Fruit fly (Drosophila melanogaster) whole organism, embryonic: ENCODE data around the gene Src64B.

Experiments
- B-H2 ChIP-seq: fragments of 200-800 bp; sonication (Bioruptor generic); optimal IDR thresholded peaks from 2 replicates; lab custom pipeline; 2018; ENCODE audit warnings: missing biosample characterization, mild to moderate bottlenecking, missing genetic modification characterization
- Bgb ChIP-seq: fragments of 200-800 bp; sonication (Bioruptor generic); IDR thresholded peaks from 2 replicates; pipeline ENCODE4 v1.3.6; 2022; ENCODE audit warnings: missing biosample characterization, missing genetic modification characterization; ENCODE audit not compliant: partially characterized antibody
- CG10209 ChIP-seq: fragments of 200-800 bp; sonication (Bioruptor generic); optimal IDR thresholded peaks from 3 replicates; lab custom pipeline; 2017; ENCODE audit warnings: missing biosample characterization, mild to moderate bottlenecking, missing genetic modification characterization, missing genetic modification reagents
- CG1024 ChIP-seq: fragments of 200-800 bp; sonication (Bioruptor generic); IDR thresholded peaks from 2 replicates; pipeline ENCODE4 v1.3.6; 2022; ENCODE audit warnings: missing biosample characterization, missing genetic modification characterization
- CG10267 ChIP-seq: fragments of 200-800 bp; sonication (Bioruptor generic); optimal IDR thresholded peaks from 2 replicates; lab custom pipeline; 2018; ENCODE audit warnings: missing biosample characterization, mild to moderate bottlenecking, missing genetic modification characterization, moderate library complexity
- CG12659 ChIP-seq: fragments of 200-800 bp; sonication (Bioruptor generic); optimal IDR thresholded peaks from 3 replicates; lab custom pipeline; 2017; ENCODE audit warnings: mild to moderate bottlenecking, missing biosample characterization, missing genetic modification reagents, missing genetic modification characterization
- CG15011 ChIP-seq: fragments of 200-800 bp; sonication (Bioruptor generic); optimal IDR thresholded peaks from 3 replicates; lab custom pipeline; 2018; ENCODE audit warnings: missing biosample characterization, mild to moderate bottlenecking, missing genetic modification characterization
- CG15073 ChIP-seq: fragments of 200-800 bp; sonication (Bioruptor generic); optimal IDR thresholded peaks from 2 replicates; lab custom pipeline; 2016; ENCODE audit warnings: missing biosample characterization, missing genetic modification characterization
- CG2120 ChIP-seq: fragments of 200-800 bp; sonication (Bioruptor generic); optimal IDR thresholded peaks from 3 replicates; lab custom pipeline; 2016; ENCODE audit warnings: missing biosample characterization, missing genetic modification characterization
- CG31224 ChIP-seq: fragments of 200-800 bp; sonication (Bioruptor generic); IDR thresholded peaks from 2 replicates; pipeline ENCODE4 v1.3.6; 2022; ENCODE audit warnings: missing biosample characterization, missing genetic modification characterization
- CG4360 ChIP-seq: fragments of 200-800 bp; sonication (Bioruptor generic); IDR thresholded peaks from 2 replicates; pipeline ENCODE4 v1.3.6; 2022; ENCODE audit warnings: missing biosample characterization, missing genetic modification characterization
- CG7786 ChIP-seq: fragments of 200-800 bp; sonication (Bioruptor generic); optimal IDR thresholded peaks from 2 replicates; lab custom pipeline; 2016; ENCODE audit warnings: missing biosample characterization, missing genetic modification characterization
- CHES-1-like ChIP-seq: fragments of 200-800 bp; sonication (Bioruptor generic); optimal IDR thresholded peaks from 2 replicates; lab custom pipeline; 2016; ENCODE audit warnings: missing biosample characterization, missing genetic modification characterization
- Chrac-16 ChIP-seq: fragments of 200-800 bp; sonication (Bioruptor generic); optimal IDR thresholded peaks from 3 replicates; lab custom pipeline; 2016; ENCODE audit warnings: missing biosample characterization, missing genetic modification characterization
- Deaf1 ChIP-seq: fragments of 200-800 bp; optimal IDR thresholded peaks from 3 replicates; lab custom pipeline; 2019; ENCODE audit warnings: missing biosample characterization, mild to moderate bottlenecking, missing genetic modification characterization, moderate library complexity
- Dref ChIP-seq: fragments of 200-800 bp; sonication (Bioruptor generic); IDR thresholded peaks from 2 replicates; pipeline ENCODE4 v1.3.6; 2022; ENCODE audit warnings: missing biosample characterization, missing genetic modification characterization
- Eip74EF ChIP-seq, 2 experiments: fragments of 200-800 bp in 1 of 2; fragments of >200 bp in 1 of 2; sonication (Bioruptor generic) in 1 of 2; optimal IDR thresholded peaks; 2 replicates each; lab custom pipeline; 2017 to 2019; ENCODE audit warnings: missing biosample characterization in 2 of 2, missing genetic modification characterization in 2 of 2, mild to moderate bottlenecking in 1 of 2, moderate library complexity in 1 of 2
- H15 ChIP-seq: fragments of 200-800 bp; sonication (Bioruptor generic); IDR thresholded peaks from 3 replicates; pipeline ENCODE4 v1.3.6; 2022; ENCODE audit warnings: missing biosample characterization, missing genetic modification characterization
- HLH3B ChIP-seq: fragments of 200-800 bp; sonication (Bioruptor generic); IDR thresholded peaks from 2 replicates; pipeline ENCODE4 v1.3.6; 2022; ENCODE audit warnings: missing biosample characterization, missing genetic modification characterization
- Hsf ChIP-seq: fragments of 200-800 bp; sonication (Bioruptor generic); optimal IDR thresholded peaks from 3 replicates; lab custom pipeline; 2016; ENCODE audit warnings: missing biosample characterization, missing genetic modification characterization
- MBD-R2 ChIP-seq: fragments of 200-800 bp; sonication (Bioruptor generic); IDR thresholded peaks from 2 replicates; pipeline ENCODE4 v1.3.6; 2022; ENCODE audit warnings: missing biosample characterization, missing genetic modification characterization
- Meics ChIP-seq: fragments of 200-800 bp; sonication (Bioruptor generic); optimal IDR thresholded peaks from 2 replicates; lab custom pipeline; 2017; ENCODE audit warnings: missing biosample characterization, mild to moderate bottlenecking, missing genetic modification characterization
- NC2α ChIP-seq: fragments of 200-800 bp; sonication (Bioruptor generic); optimal IDR thresholded peaks from 2 replicates; lab custom pipeline; 2016; ENCODE audit warnings: missing biosample characterization, missing genetic modification characterization
- NFAT ChIP-seq: fragments of 200-800 bp; sonication (Bioruptor generic); IDR thresholded peaks from 2 replicates; pipeline ENCODE4 v1.3.6; 2022; ENCODE audit warnings: missing biosample characterization, missing genetic modification characterization
- NfI ChIP-seq: fragments of 200-800 bp; sonication (Bioruptor generic); optimal IDR thresholded peaks from 3 replicates; lab custom pipeline; 2018; ENCODE audit warnings: missing biosample characterization, mild to moderate bottlenecking, missing genetic modification characterization, moderate library complexity
- Pdp1 ChIP-seq, 2 experiments: fragments of 200-800 bp; sonication (Bioruptor generic); optimal IDR thresholded peaks; 3 replicates each; lab custom pipeline; 2016; ENCODE audit warnings: missing biosample characterization in 2 of 2, missing genetic modification characterization in 2 of 2, mild to moderate bottlenecking in 1 of 2, moderate library complexity in 1 of 2
- Sox100B ChIP-seq: fragments of 200-800 bp; sonication (Bioruptor generic); optimal IDR thresholded peaks from 3 replicates; lab custom pipeline; 2018; ENCODE audit warnings: missing biosample characterization, mild to moderate bottlenecking, missing genetic modification characterization
- Sry-δ ChIP-seq: fragments of 200-800 bp; sonication (Bioruptor generic); optimal IDR thresholded peaks from 2 replicates; lab custom pipeline; 2016; ENCODE audit warnings: missing biosample characterization, missing genetic modification characterization
- ara ChIP-seq: fragments of 200-800 bp; sonication (Bioruptor generic); IDR thresholded peaks from 2 replicates; pipeline ENCODE4 v1.3.6; 2022; ENCODE audit warnings: missing biosample characterization, missing genetic modification characterization
- bbx ChIP-seq: fragments of 200-800 bp; sonication (Bioruptor generic); IDR thresholded peaks from 2 replicates; pipeline ENCODE4 v1.3.6; 2022; ENCODE audit warnings: missing biosample characterization, missing genetic modification characterization; ENCODE audit not compliant: partially characterized antibody
- bcd ChIP-seq: fragments of 200-800 bp; sonication (Bioruptor generic); optimal IDR thresholded peaks from 2 replicates; lab custom pipeline; 2017; ENCODE audit warnings: missing biosample characterization, mild to moderate bottlenecking, missing genetic modification characterization
- bsh ChIP-seq, 2 experiments: fragments of 200-800 bp; sonication (Bioruptor generic); optimal IDR thresholded peaks; 2 replicates each; lab custom pipeline; 2017 to 2018; ENCODE audit warnings: mild to moderate bottlenecking in 2 of 2, missing biosample characterization in 2 of 2, missing genetic modification characterization in 2 of 2, moderate library complexity in 1 of 2
- chn ChIP-seq: fragments of 200-800 bp; sonication (Bioruptor generic); optimal IDR thresholded peaks from 2 replicates; lab custom pipeline; 2016; ENCODE audit warnings: missing biosample characterization, missing genetic modification characterization
- crc ChIP-seq: fragments of 200-800 bp; sonication (Bioruptor generic); optimal IDR thresholded peaks from 2 replicates; lab custom pipeline; 2016; ENCODE audit warnings: missing biosample characterization, missing genetic modification characterization
- esg ChIP-seq: fragments of 200-800 bp; sonication (Bioruptor generic); conservative IDR thresholded peaks from 2 replicates; pipeline ENCODE4 v1.3.6; 2022; ENCODE audit warnings: missing biosample characterization, missing genetic modification characterization
- eve ChIP-seq, 2 experiments: fragments of >200 bp; optimal IDR thresholded peaks; 2 replicates each; lab custom pipeline; 2017; ENCODE audit warnings: missing biosample characterization in 2 of 2, missing genetic modification characterization in 2 of 2
- exex ChIP-seq: fragments of 200-800 bp; sonication (Bioruptor generic); optimal IDR thresholded peaks from 4 replicates; lab custom pipeline; 2018; ENCODE audit warnings: missing biosample characterization, mild to moderate bottlenecking, missing genetic modification characterization, moderate library complexity
- eyg ChIP-seq: fragments of 200-800 bp; sonication (Bioruptor generic); optimal IDR thresholded peaks from 3 replicates; lab custom pipeline; 2016; ENCODE audit warnings: missing biosample characterization, missing genetic modification characterization
- hth ChIP-seq: fragments of >200 bp; optimal IDR thresholded peaks from 2 replicates; lab custom pipeline; 2017; ENCODE audit warnings: inconsistent platforms
- kni ChIP-seq: fragments of 200-800 bp; sonication (Bioruptor generic); optimal IDR thresholded peaks from 3 replicates; lab custom pipeline; 2017; ENCODE audit warnings: mild to moderate bottlenecking, missing biosample characterization, missing genetic modification reagents, missing genetic modification characterization
- lmd ChIP-seq: fragments of 200-800 bp; sonication (Bioruptor generic); IDR thresholded peaks from 2 replicates; pipeline ENCODE4 v1.3.6; 2022; ENCODE audit warnings: missing biosample characterization, missing genetic modification characterization
- maf-S ChIP-seq: fragments of 200-800 bp; sonication (Bioruptor generic); optimal IDR thresholded peaks from 2 replicates; lab custom pipeline; 2016; ENCODE audit warnings: missing biosample characterization, missing genetic modification characterization
- nmo ChIP-seq: fragments of 200-800 bp; sonication (Bioruptor generic); optimal IDR thresholded peaks from 2 replicates; lab custom pipeline; 2018; ENCODE audit warnings: missing biosample characterization, mild to moderate bottlenecking, missing genetic modification characterization, moderate library complexity
- pum ChIP-seq: fragments of 200-800 bp; sonication (Bioruptor generic); optimal IDR thresholded peaks from 2 replicates; lab custom pipeline; 2016; ENCODE audit warnings: missing biosample characterization, missing genetic modification characterization
- seq ChIP-seq: fragments of 200-800 bp; sonication (Bioruptor generic); IDR thresholded peaks from 2 replicates; pipeline ENCODE4 v1.3.6; 2022; ENCODE audit warnings: missing biosample characterization, missing genetic modification characterization
- sisA ChIP-seq: fragments of 200-800 bp; sonication (Bioruptor generic); IDR thresholded peaks from 2 replicates; pipeline ENCODE4 v1.3.6; 2022; ENCODE audit warnings: missing biosample characterization, missing genetic modification characterization
- stc ChIP-seq: fragments of 200-800 bp; sonication (Bioruptor generic); IDR thresholded peaks from 2 replicates; pipeline ENCODE4 v1.3.6; 2022; ENCODE audit warnings: missing biosample characterization, missing genetic modification characterization
- vvl ChIP-seq: fragments of 200-800 bp; sonication (Bioruptor generic); IDR thresholded peaks from 2 replicates; pipeline ENCODE4 v1.3.6; 2022; ENCODE audit warnings: missing biosample characterization, missing genetic modification characterization

Gene Src64B

DNA sequence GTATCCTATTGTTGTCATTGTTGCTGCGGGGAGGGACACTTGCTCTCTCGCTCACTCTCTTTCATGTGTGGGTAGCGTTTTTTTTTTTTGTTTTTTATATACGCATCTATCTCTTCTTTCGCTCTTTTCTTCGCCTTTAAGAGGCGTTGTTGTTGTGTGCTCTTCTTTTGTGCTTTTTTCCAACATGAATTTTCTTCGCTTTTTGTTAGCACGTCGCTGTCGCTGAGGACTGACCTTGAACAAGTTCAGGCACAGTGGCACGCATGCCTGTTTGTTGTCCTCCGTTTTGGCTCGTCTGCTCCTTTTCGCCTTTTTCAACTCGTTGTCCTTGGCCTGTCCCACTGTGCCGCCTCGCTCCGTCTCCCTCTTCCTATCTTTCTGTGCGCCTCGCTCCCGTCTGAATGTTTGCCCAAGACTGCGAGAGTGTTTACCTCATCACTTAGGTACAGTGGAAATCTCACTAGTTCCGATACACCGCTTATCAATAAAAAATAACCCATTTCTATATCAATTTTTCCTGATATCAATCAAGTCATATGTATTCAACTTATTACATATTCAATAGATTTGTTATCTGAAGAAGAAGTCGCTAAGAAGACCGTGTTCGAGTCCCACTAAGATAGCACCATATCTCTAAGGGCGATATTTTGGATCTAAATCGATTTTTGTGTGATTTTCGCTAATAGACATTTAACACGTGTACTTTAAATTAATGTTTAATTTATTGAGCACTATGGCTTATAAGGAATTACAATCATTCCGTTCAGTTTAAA, 82.8 kb downstream of the Src64B start (continued):
- TF ChIP-seq eve (GFP tag; optimal IDR thresholded peaks at IDR 0.05; lab: Kevin White, UChicago): peak in 1 of 2 experiments; percentile 65
- TF ChIP-seq Sox100B (GFP tag; lab: Kevin White, UChicago): peak; percentile 2
- TF ChIP-seq vvl (GFP tag; lab: Robert Waterston, UW): peak; percentile 54; the same call in 1 of the 2 replicates
- peak; percentile 40; the same call in 1 of the 2 replicates for TF ChIP-seq sisA
- TF ChIP-seq ara (GFP tag; lab: Robert Waterston, UW): peak; percentile 48; the same call in 1 of the 2 replicates
- peak; percentile 15 for TF ChIP-seq pum (GFP tag; lab: Kevin White, UChicago)
- TF ChIP-seq nmo (GFP tag; lab: Kevin White, UChicago): peak; percentile 5
- no peak for TF ChIP-seq NC2α (GFP tag; lab: Kevin White, UChicago)
- TF ChIP-seq H15 (GFP tag; lab: Robert Waterston, UW): no peak
- TF ChIP-seq bsh (GFP tag; optimal IDR thresholded peaks at IDR 0.05; lab: Kevin White, UChicago): peak in 1 of 2 experiments; percentile 98
- no peak for TF ChIP-seq eyg (GFP tag; lab: Kevin White, UChicago)
- TF ChIP-seq exex: peak; percentile 33
- TF ChIP-seq crc (GFP tag; lab: Kevin White, UChicago): no peak
- TF ChIP-seq Hsf: peak; percentile 11
- peak; percentile 40; the same call in 1 of the 2 replicates for TF ChIP-seq lmd (GFP tag; lab: Robert Waterston, UW)
- peak; percentile 25 for TF ChIP-seq B-H2 (GFP tag; lab: Kevin White, UChicago)
- TF ChIP-seq CG15011 (GFP tag; lab: Kevin White, UChicago): no peak
- peak; percentile 14 for TF ChIP-seq CG15073 (GFP tag; lab: Kevin White, UChicago)
- peak; percentile 80 for TF ChIP-seq CG2120
- peak; percentile 28 for TF ChIP-seq NfI (GFP tag; lab: Kevin White, UChicago)
- peak; percentile 15 for TF ChIP-seq bcd
- peak; percentile 35 for TF ChIP-seq CG10209 (GFP tag; lab: Kevin White, UChicago)
- TF ChIP-seq NFAT: peak; percentile 60
- peak; percentile 45 for TF ChIP-seq CHES-1-like
- TF ChIP-seq CG4360: peak; percentile 36; the same call in 1 of the 2 replicates
- TF ChIP-seq Deaf1: peak; percentile 3
- TF ChIP-seq Meics: peak; percentile 52
- peak; percentile 25; the same call in 1 of the 2 replicates for TF ChIP-seq esg (GFP tag; lab: Robert Waterston, UW)
- TF ChIP-seq Pdp1 (GFP tag; optimal IDR thresholded peaks at IDR 0.05; lab: Kevin White, UChicago): peak; percentile 16 to 47
- TF ChIP-seq chn: peak; percentile 23
- 0 out of 2 replicates have a peak, but pooled peaks have one; percentile 23 for TF ChIP-seq Bgb (GFP tag; lab: Robert Waterston, UW)
- 0 out of 2 replicates have a peak, but pooled peaks have one; percentile 4 for TF ChIP-seq Dref
- peak; percentile 72 for TF ChIP-seq CG31224 (GFP tag; lab: Robert Waterston, UW)
- TF ChIP-seq CG10267 (tag; lab: Kevin White, UChicago): peak; percentile 13
- no peak for TF ChIP-seq hth (lab: Kevin White, UChicago)
- TF ChIP-seq HLH3B: peak; percentile 36; the same call in 1 of the 2 replicates
- 0 out of 2 replicates have a peak, but pooled peaks have one; percentile 37 for TF ChIP-seq seq (GFP tag; lab: Robert Waterston, UW)
- peak; percentile 14 for TF ChIP-seq CG12659 (GFP tag; lab: Kevin White, UChicago)
- peak; percentile 40 for TF ChIP-seq CG7786 (GFP tag; lab: Kevin White, UChicago)
- TF ChIP-seq stc (GFP tag; lab: Robert Waterston, UW): no peak
- TF ChIP-seq maf-S: peak; percentile 35
- TF ChIP-seq kni (GFP tag; lab: Kevin White, UChicago): no peak
- TF ChIP-seq bbx (GFP tag; lab: Robert Waterston, UW): 0 out of 2 replicates have a peak, but pooled peaks have one; percentile 11
- TF ChIP-seq Eip74EF (GFP tag; optimal IDR thresholded peaks at IDR 0.05; lab: Kevin White, UChicago): no peak
- peak; percentile 29 for TF ChIP-seq Chrac-16
- TF ChIP-seq CG1024 (GFP tag; lab: Robert Waterston, UW): peak; percentile 55; the same call in 1 of the 2 replicates
- TF ChIP-seq Sry-δ (GFP tag; lab: Kevin White, UChicago): peak; percentile 10
- TF ChIP-seq MBD-R2 (GFP tag; lab: Robert Waterston, UW): no peak; the same call in 1 of the 2 replicates
